Worm (Caenorhabditis elegans): ENCODE data around the gene srx-51.

srx-51 gene

ce11 chrV:15330314-15330713 is 48.6 kb downstream of the srx-51 start, which contains the start of gene srh-295:
TSS of gene srh-295 (plus strand) at chrV:15330614.
- no peak for TF ChIP-seq unc-120 (tag; optimal IDR thresholded peaks at IDR 0.05; ENCODE audit: poor library complexity, severe bottlenecking)
- TF ChIP-seq nhr-76 (tag; optimal IDR thresholded peaks at IDR 0.05): no peak
- TF ChIP-seq lin-32 (GFP tag; optimal IDR thresholded peaks at IDR 0.05): no peak
- peak; percentile 70 for TF ChIP-seq zip-8 (tag; optimal IDR thresholded peaks at IDR 0.05)
- TF ChIP-seq cnd-1 (tag; optimal IDR thresholded peaks at IDR 0.05): no peak
- TF ChIP-seq ceh-83 (GFP tag; optimal IDR thresholded peaks at IDR 0.05): no peak

- TF ChIP-seq mep-1 (tag; optimal IDR thresholded peaks at IDR 0.05) (no peak), ces-1 (GFP tag; optimal IDR thresholded peaks at IDR 0.05) (no peak), mls-2 (tag; optimal IDR thresholded peaks at IDR 0.05) (no peak), tbx-8 (GFP tag; optimal IDR thresholded peaks at IDR 0.05) (no peak)
Observed at ce11 chrV:15332851-15333250, 51.2 kb downstream of the srx-51 start, which contains the start of gene srw-113. TSS of gene srw-113 (plus strand) at chrV:15333151.
